Worm (Caenorhabditis elegans) whole organism, L4 larva: Measurements from ENCODE around the gene gpcp-2.

Source experiments
- lin-13 ChIP-seq: fragments of 150-350 bp; optimal IDR thresholded peaks from 2 replicates; lab custom pipeline; 2014; ENCODE audit warnings: missing biosample characterization, missing genetic modification reagents, missing genetic modification characterization
- lsy-2 ChIP-seq, 2 experiments: fragments of 150-350 bp in 1 of 2; sonication (generic microtip) in 1 of 2; optimal IDR thresholded peaks; 2 replicates each; lab custom pipeline; 2014 to 2017; ENCODE audit warnings: missing biosample characterization in 2 of 2, missing genetic modification characterization in 2 of 2
- nhr-25 ChIP-seq: sonication (generic microtip); optimal IDR thresholded peaks from 2 replicates; lab custom pipeline; 2017; ENCODE audit warnings: missing genetic modification characterization, mild to moderate bottlenecking, missing compliant biosample characterization, antibody characterized with exemption, moderate library complexity, borderline replicate concordance; ENCODE audit not compliant: insufficient read depth
- snpc-4 ChIP-seq: fragments of 150-350 bp; optimal IDR thresholded peaks from 2 replicates; lab custom pipeline; 2014; ENCODE audit warnings: missing biosample characterization, missing genetic modification characterization

- TF ChIP-seq lsy-2 (tag; optimal IDR thresholded peaks at IDR 0.05; lab: Kevin White, UChicago) (no peak), snpc-4 (no peak), nhr-25 (tag; lab: Kevin White, UChicago) (no peak), lin-13 (no peak)
Measured at ce11 chrII:8071012-8071625, 2.1 kb downstream of the gpcp-2 start.
